Fruit fly (Drosophila melanogaster) whole organism: ENCODE results near the gene LManI.

ENCODE experiments used
- Dll ChIP-seq: fragments of >200 bp; optimal IDR thresholded peaks from 2 replicates; lab custom pipeline; 2017
- EcR ChIP-seq, 2 experiments: fragments of >200 bp; optimal IDR thresholded peaks; 2 replicates each; lab custom pipeline; 2017; ENCODE audit warnings: missing biosample characterization in 2 of 2, missing genetic modification characterization in 2 of 2, missing genetic modification reagents in 2 of 2
- pan ChIP-seq: fragments of >200 bp; optimal IDR thresholded peaks from 2 replicates; lab custom pipeline; 2017
- psq ChIP-seq: fragments of >200 bp; optimal IDR thresholded peaks from 2 replicates; lab custom pipeline; 2017
- usp ChIP-seq: fragments of >200 bp; optimal IDR thresholded peaks from 2 replicates; lab custom pipeline; 2017; ENCODE audit warnings: missing biosample characterization, missing genetic modification characterization, mixed read lengths

DNA sequence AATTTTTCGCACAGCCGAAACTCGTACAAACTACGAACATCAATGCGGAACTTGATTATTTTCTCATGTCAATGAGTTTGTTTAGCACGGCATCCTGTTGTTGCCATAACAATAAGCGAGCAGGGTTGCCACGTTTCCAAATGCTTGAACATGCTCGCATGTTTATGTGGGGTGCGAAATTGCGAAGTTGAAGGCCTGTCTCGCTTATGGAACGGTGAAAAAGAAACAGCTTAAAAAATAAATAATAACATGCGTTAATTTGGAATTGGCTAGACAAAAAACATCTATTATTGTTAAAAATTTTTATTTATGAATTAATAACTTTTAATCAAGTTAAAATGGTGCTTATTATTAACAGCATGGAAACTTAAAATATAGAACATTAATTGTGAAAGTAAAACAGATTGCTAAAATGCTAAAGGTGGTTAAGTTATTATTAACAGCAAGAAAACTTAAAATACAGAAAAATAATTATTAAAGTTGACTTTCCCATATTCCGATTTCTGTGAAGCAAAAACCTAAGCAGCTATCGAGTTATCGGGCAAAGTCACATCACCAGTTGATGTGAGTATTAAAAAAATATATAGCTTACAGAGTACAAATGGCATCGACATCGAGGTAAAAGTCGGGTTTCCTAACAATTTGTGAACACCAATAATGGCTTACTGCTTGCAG, 26.1 kb downstream of the LManI start, which contains the start of the genes Bug22 and TfIIB:
- TF ChIP-seq EcR (GFP tag; optimal IDR thresholded peaks at IDR 0.05; lab: Kevin White, UChicago) (no peak), psq (no peak), pan (lab: Kevin White, UChicago) (no peak), Dll (no peak), usp (GFP tag; lab: Kevin White, UChicago) (no peak)
